Worm (Caenorhabditis elegans) whole organism, L2 larva: ENCODE measurements around the gene pid-1.

Experiments used
- blmp-1 ChIP-seq: sonication (generic microtip); optimal IDR thresholded peaks from 2 replicates; lab custom pipeline; 2017; ENCODE audit warnings: missing genetic modification characterization, mild to moderate bottlenecking, missing compliant biosample characterization, antibody characterized with exemption, moderate library complexity; ENCODE audit not compliant: insufficient read depth
- crh-2 ChIP-seq: sonication (generic microtip); optimal IDR thresholded peaks from 2 replicates; lab custom pipeline; 2017; ENCODE audit warnings: missing biosample characterization, missing genetic modification characterization
- dmd-4 ChIP-seq: sonication (generic microtip); optimal IDR thresholded peaks from 2 replicates; lab custom pipeline; 2017; ENCODE audit warnings: missing biosample characterization, missing genetic modification characterization
- egl-27 ChIP-seq: sonication (generic microtip); optimal IDR thresholded peaks from 3 replicates; lab custom pipeline; 2017; ENCODE audit warnings: missing biosample characterization, missing genetic modification reagents, missing genetic modification characterization
- fos-1 ChIP-seq: fragments of 150-350 bp; optimal IDR thresholded peaks from 2 replicates; lab custom pipeline; 2014; ENCODE audit warnings: missing biosample characterization, missing genetic modification characterization
- lin-13 ChIP-seq: fragments of 150-350 bp; optimal IDR thresholded peaks from 2 replicates; lab custom pipeline; 2014; ENCODE audit warnings: missing biosample characterization, missing genetic modification reagents, missing genetic modification characterization
- nhr-12 ChIP-seq: fragments of 150-350 bp; optimal IDR thresholded peaks from 2 replicates; lab custom pipeline; 2014; ENCODE audit warnings: missing biosample characterization, missing genetic modification characterization
- nhr-237 ChIP-seq: fragments of 150-350 bp; optimal IDR thresholded peaks from 2 replicates; lab custom pipeline; 2014; ENCODE audit warnings: missing biosample characterization, missing genetic modification characterization
- snpc-4 ChIP-seq: fragments of 150-350 bp; optimal IDR thresholded peaks from 2 replicates; lab custom pipeline; 2014; ENCODE audit warnings: missing biosample characterization, missing genetic modification characterization
- unc-39 ChIP-seq: fragments of 150-350 bp; optimal IDR thresholded peaks from 2 replicates; lab custom pipeline; 2014; ENCODE audit warnings: missing biosample characterization, missing genetic modification characterization
- ztf-4 ChIP-seq: fragments of 150-350 bp; optimal IDR thresholded peaks from 2 replicates; lab custom pipeline; 2014; ENCODE audit warnings: missing biosample characterization, missing genetic modification characterization

DNA sequence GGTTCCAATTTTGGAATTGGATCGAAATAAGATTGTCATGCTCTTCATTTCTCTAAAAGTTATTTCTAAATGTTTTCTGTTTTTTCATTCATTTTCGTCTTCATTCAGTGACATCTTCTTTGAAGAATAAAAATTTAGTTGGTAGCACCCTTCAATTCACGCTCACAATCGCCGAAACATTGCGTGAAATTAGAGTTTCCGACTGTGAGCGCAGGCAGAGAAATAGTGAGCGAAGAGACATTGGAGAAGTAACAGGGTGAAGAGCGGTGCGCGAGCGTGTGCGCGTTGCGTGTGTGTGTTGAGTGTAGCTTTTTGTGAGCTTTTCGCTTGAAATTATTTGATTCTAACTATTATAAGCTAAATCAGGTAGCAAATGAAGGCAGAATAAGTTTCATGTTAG, 20.9 kb downstream of the pid-1 start:
- no peak for TF ChIP-seq nhr-12 (tag; lab: Kevin White, UChicago)
- no peak for TF ChIP-seq nhr-237
- no peak for TF ChIP-seq unc-39 (tag; lab: Kevin White, UChicago)
- TF ChIP-seq egl-27: no peak
- peak; percentile 38 for TF ChIP-seq fos-1 (tag; lab: Kevin White, UChicago)
- TF ChIP-seq ztf-4 (tag; lab: Kevin White, UChicago): no peak
- TF ChIP-seq snpc-4 (tag; lab: Kevin White, UChicago): no peak
- TF ChIP-seq crh-2 (tag; lab: Kevin White, UChicago): peak; percentile 10
- TF ChIP-seq dmd-4 (tag; lab: Kevin White, UChicago): no peak
- no peak for TF ChIP-seq lin-13
- TF ChIP-seq blmp-1 (tag; lab: Kevin White, UChicago): no peak
